Fruit fly (Drosophila melanogaster): Measurements from ENCODE around the gene bi.

bi gene

dm6 chrX:4438802-4439201 is 26.1 kb downstream of the bi start:
- TF ChIP-seq Hr78 (GFP tag; optimal IDR thresholded peaks at IDR 0.05) (no peak), woc (GFP tag; optimal IDR thresholded peaks at IDR 0.05) (peak; percentile 33), pan (optimal IDR thresholded peaks at IDR 0.05) (peak; percentile 22), dmrt93B (GFP tag; optimal IDR thresholded peaks at IDR 0.05) (no peak), jim (GFP tag; optimal IDR thresholded peaks at IDR 0.05) (no peak), psq (GFP tag; optimal IDR thresholded peaks at IDR 0.05) (peak; percentile 29)

DNA sequence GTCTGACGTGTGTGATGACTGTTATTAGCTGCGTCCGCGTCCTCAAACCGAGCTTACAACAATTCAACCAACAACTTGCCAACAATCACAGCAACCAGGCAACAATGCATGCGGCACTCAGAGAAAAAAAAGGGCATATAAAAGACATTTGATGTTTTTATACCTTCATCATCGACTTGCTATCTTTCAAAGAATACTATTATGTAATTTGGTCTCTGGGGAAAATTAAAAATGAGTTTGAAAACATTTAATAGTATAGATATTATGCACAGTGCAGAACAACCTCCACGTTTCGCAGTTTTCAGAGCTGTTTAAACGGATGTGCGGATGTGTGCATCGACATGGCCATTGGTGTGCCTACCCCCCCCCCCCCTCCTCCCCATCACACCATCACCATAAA is 29.9 kb downstream of the bi start:
- no peak for TF ChIP-seq Rel (GFP tag; optimal IDR thresholded peaks at IDR 0.05)
- TF ChIP-seq Rel (tag; optimal IDR thresholded peaks at IDR 0.05) = no peak
- no peak for TF ChIP-seq tai (GFP tag; optimal IDR thresholded peaks at IDR 0.05)
- no peak for TF ChIP-seq lola (GFP tag; optimal IDR thresholded peaks at IDR 0.05)
- no peak for TF ChIP-seq pan (optimal IDR thresholded peaks at IDR 0.05)
- TF ChIP-seq br (GFP tag; optimal IDR thresholded peaks at IDR 0.05) = peak; percentile 9
- no peak for TF ChIP-seq Jra (GFP tag; optimal IDR thresholded peaks at IDR 0.05)
- TF ChIP-seq GATAd (GFP tag; optimal IDR thresholded peaks at IDR 0.05) = no peak
- no peak for TF ChIP-seq CrebA (GFP tag; optimal IDR thresholded peaks at IDR 0.05; ENCODE audit: borderline replicate concordance)
- no peak for TF ChIP-seq brk (GFP tag; optimal IDR thresholded peaks at IDR 0.05)
- no peak for TF ChIP-seq CG9705 (GFP tag; optimal IDR thresholded peaks at IDR 0.05)
- TF ChIP-seq ey (GFP tag; optimal IDR thresholded peaks at IDR 0.05) = peak; percentile 46
- TF ChIP-seq Myc (optimal IDR thresholded peaks at IDR 0.05) = no peak
- no peak for TF ChIP-seq dmrt93B (GFP tag; optimal IDR thresholded peaks at IDR 0.05)
- TF ChIP-seq HLH106 (tag; optimal IDR thresholded peaks at IDR 0.05) = peak; percentile 43
- TF ChIP-seq Hr83 (GFP tag; optimal IDR thresholded peaks at IDR 0.05; ENCODE audit: poor library complexity, severe bottlenecking) = no peak
- TF ChIP-seq woc (GFP tag; optimal IDR thresholded peaks at IDR 0.05) = no peak
- peak; percentile 14 for TF ChIP-seq psq (GFP tag; optimal IDR thresholded peaks at IDR 0.05)
- TF ChIP-seq rgr (GFP tag; optimal IDR thresholded peaks at IDR 0.05) = peak; percentile 46
- no peak for TF ChIP-seq Vsx2 (GFP tag; optimal IDR thresholded peaks at IDR 0.05; ENCODE audit: partially characterized antibody)
- no peak for TF ChIP-seq Abd-B (GFP tag; optimal IDR thresholded peaks at IDR 0.05)
- TF ChIP-seq Dif (GFP tag; optimal IDR thresholded peaks at IDR 0.05; ENCODE audit: partially characterized antibody) = no peak
- peak; percentile 18 for TF ChIP-seq Sp1 (GFP tag; optimal IDR thresholded peaks at IDR 0.05)
- TF ChIP-seq CG32264 (GFP tag; optimal IDR thresholded peaks at IDR 0.05) = no peak
- TF ChIP-seq Hnf4 (GFP tag; optimal IDR thresholded peaks at IDR 0.05) = no peak
- peak; percentile 47 for TF ChIP-seq fru (GFP tag; optimal IDR thresholded peaks at IDR 0.05)
- TF ChIP-seq Hr78 (GFP tag; optimal IDR thresholded peaks at IDR 0.05) = no peak
- TF ChIP-seq foxo (GFP tag; optimal IDR thresholded peaks at IDR 0.05) = peak in 1 of 2 experiments; percentile 61
- no peak for TF ChIP-seq sv (GFP tag; optimal IDR thresholded peaks at IDR 0.05)
- TF ChIP-seq N (GFP tag; optimal IDR thresholded peaks at IDR 0.05) = no peak
- TF ChIP-seq h (GFP tag; optimal IDR thresholded peaks at IDR 0.05) = peak; percentile 43
- TF ChIP-seq Dfd (GFP tag; optimal IDR thresholded peaks at IDR 0.05) = peak; percentile 51
- TF ChIP-seq dsf (GFP tag; optimal IDR thresholded peaks at IDR 0.05; ENCODE audit: borderline replicate concordance) = no peak
- no peak for TF ChIP-seq usp (GFP tag; optimal IDR thresholded peaks at IDR 0.05)
- TF ChIP-seq jim (GFP tag; optimal IDR thresholded peaks at IDR 0.05) = no peak
- TF ChIP-seq dl (GFP tag; optimal IDR thresholded peaks at IDR 0.05; ENCODE audit: insufficient read depth in 1 of 2, partially characterized antibody in 2 of 2) = no peak
- TF ChIP-seq OdsH (GFP tag; optimal IDR thresholded peaks at IDR 0.05) = peak; percentile 18
- TF ChIP-seq sage (GFP tag; optimal IDR thresholded peaks at IDR 0.05) = no peak
- no peak for TF ChIP-seq Mio (GFP tag; optimal IDR thresholded peaks at IDR 0.05)

DNA sequence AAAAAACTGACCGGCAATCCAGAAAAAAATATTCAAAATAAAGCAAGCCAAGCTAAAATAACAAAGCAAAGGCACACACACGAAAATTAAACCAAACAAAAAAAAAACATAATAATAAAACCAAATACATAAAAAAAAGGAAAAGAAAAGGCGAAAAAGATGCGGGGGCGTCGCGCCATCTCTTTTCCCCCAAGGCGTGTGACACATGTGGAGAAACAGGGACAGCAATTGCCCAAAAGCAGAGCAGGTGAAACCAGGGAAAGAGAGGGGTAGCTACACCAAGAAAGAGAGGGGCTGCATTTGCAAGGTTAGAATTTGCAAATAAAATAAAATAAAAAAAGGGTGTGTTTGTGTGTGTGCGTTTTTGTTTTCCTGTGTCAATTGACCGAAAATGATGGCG is 32.2 kb downstream of the bi start:
- peak; percentile 28 for TF ChIP-seq psq (GFP tag; optimal IDR thresholded peaks at IDR 0.05)
- TF ChIP-seq dl (GFP tag; optimal IDR thresholded peaks at IDR 0.05; ENCODE audit: insufficient read depth in 1 of 2, partially characterized antibody in 2 of 2) = no peak
- peak; percentile 50 for TF ChIP-seq Sp1 (GFP tag; optimal IDR thresholded peaks at IDR 0.05)
- no peak for TF ChIP-seq dmrt93B (GFP tag; optimal IDR thresholded peaks at IDR 0.05)
- no peak for TF ChIP-seq N (GFP tag; optimal IDR thresholded peaks at IDR 0.05)
- TF ChIP-seq sage (GFP tag; optimal IDR thresholded peaks at IDR 0.05) = no peak
- peak; percentile 13 for TF ChIP-seq jim (GFP tag; optimal IDR thresholded peaks at IDR 0.05)

Measured in whole organism, wandering third instar larva.